Fruit fly (Drosophila melanogaster) whole organism, prepupa: ENCODE measurements around the gene CG1738.

ENCODE experiments used
- CG10631 ChIP-seq: fragments of 200-800 bp; sonication (Bioruptor generic); optimal IDR thresholded peaks from 2 replicates; lab custom pipeline; 2016; ENCODE audit warnings: missing biosample characterization, missing genetic modification characterization
- CG11762 ChIP-seq: fragments of 200-800 bp; sonication (Bioruptor generic); optimal IDR thresholded peaks from 3 replicates; lab custom pipeline; 2016; ENCODE audit warnings: missing biosample characterization, missing genetic modification characterization; ENCODE audit not compliant: insufficient read depth
- CG15336 ChIP-seq: fragments of 200-800 bp; sonication (Bioruptor generic); IDR thresholded peaks from 2 replicates; pipeline ENCODE4 v1.3.6; 2022; ENCODE audit warnings: missing biosample characterization, missing genetic modification characterization
- CG16779 ChIP-seq: fragments of 200-800 bp; sonication (Bioruptor generic); optimal IDR thresholded peaks from 3 replicates; lab custom pipeline; 2017; ENCODE audit warnings: missing biosample characterization, mild to moderate bottlenecking, missing genetic modification characterization
- CG31627 ChIP-seq: fragments of 200-800 bp; sonication (Bioruptor generic); optimal IDR thresholded peaks from 3 replicates; lab custom pipeline; 2016; ENCODE audit warnings: missing biosample characterization, missing genetic modification characterization
- CG4318 ChIP-seq: fragments of 200-800 bp; sonication (Bioruptor generic); optimal IDR thresholded peaks from 3 replicates; lab custom pipeline; 2017; ENCODE audit warnings: missing biosample characterization, mild to moderate bottlenecking, missing genetic modification characterization
- CG8632 ChIP-seq: fragments of 200-800 bp; sonication (Bioruptor generic); optimal IDR thresholded peaks from 3 replicates; lab custom pipeline; 2016; ENCODE audit warnings: missing biosample characterization, missing genetic modification characterization
- Eip78C ChIP-seq: fragments of 200-800 bp; sonication (Bioruptor generic); peaks from one replicate; lab custom pipeline; 2016; ENCODE audit warnings: missing biosample characterization, missing genetic modification characterization
- Met ChIP-seq: fragments of 200-800 bp; sonication (Bioruptor generic); optimal IDR thresholded peaks from 3 replicates; lab custom pipeline; 2016; ENCODE audit warnings: missing biosample characterization, missing genetic modification characterization
- Sox102F ChIP-seq: fragments of 200-800 bp; sonication (Bioruptor generic); optimal IDR thresholded peaks from 2 replicates; lab custom pipeline; 2016; ENCODE audit warnings: missing biosample characterization, mild to moderate bottlenecking, missing genetic modification characterization
- Sox14 ChIP-seq: fragments of 200-800 bp; sonication (Bioruptor generic); optimal IDR thresholded peaks from 3 replicates; lab custom pipeline; 2016; ENCODE audit warnings: missing biosample characterization, missing genetic modification characterization
- cyc ChIP-seq: fragments of 200-800 bp; sonication (Bioruptor generic); optimal IDR thresholded peaks from 3 replicates; lab custom pipeline; 2016; ENCODE audit warnings: missing biosample characterization, missing genetic modification characterization
- esn ChIP-seq: fragments of 200-800 bp; sonication (Bioruptor generic); optimal IDR thresholded peaks from 2 replicates; lab custom pipeline; 2016; ENCODE audit warnings: missing biosample characterization, mild to moderate bottlenecking, missing genetic modification characterization, moderate library complexity
- fkh ChIP-seq: fragments of 200-800 bp; sonication (Bioruptor generic); optimal IDR thresholded peaks from 3 replicates; lab custom pipeline; 2017; ENCODE audit warnings: missing biosample characterization, mild to moderate bottlenecking, missing genetic modification characterization, moderate library complexity
- topi ChIP-seq: fragments of 200-800 bp; sonication (Bioruptor generic); optimal IDR thresholded peaks from 3 replicates; lab custom pipeline; 2016; ENCODE audit warnings: missing biosample characterization, missing genetic modification characterization
- vri ChIP-seq: fragments of 200-800 bp; sonication (Bioruptor generic); optimal IDR thresholded peaks from 3 replicates; lab custom pipeline; 2016; ENCODE audit warnings: missing biosample characterization, mild to moderate bottlenecking, missing genetic modification characterization

The CG1738 gene

DNA sequence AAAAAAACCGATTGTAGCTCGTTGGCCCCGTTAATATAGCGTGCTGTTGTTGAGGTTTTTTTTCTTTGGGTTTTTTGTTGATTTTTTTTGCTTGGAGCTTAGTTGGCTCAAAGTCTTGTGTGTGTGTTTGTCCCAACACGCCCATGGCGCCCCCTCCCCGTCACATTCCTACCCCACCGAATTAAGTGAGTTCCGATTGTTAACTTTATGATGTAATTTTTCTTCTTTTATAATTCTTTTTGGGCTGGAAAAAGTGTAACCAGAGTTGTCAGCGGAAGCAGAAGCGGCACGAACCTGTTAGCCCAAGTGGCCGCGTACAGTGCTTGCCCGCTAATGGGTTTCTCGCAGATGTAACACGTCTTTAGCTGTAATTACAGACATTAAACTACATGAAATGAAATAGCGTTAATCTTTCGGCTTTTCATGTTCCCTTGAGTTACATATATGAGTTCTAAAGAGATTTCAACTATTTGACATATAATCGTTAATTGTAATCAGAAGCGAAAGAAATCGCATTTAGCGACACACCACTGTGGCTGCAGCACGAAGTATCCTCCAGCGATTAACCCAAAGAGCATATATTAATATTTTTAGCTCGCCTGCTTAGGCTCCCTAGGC lies 44.3 kb downstream of the CG1738 start:
- TF ChIP-seq cyc (GFP tag; lab: Kevin White, UChicago): peak; percentile 16
- TF ChIP-seq esn (GFP tag; lab: Kevin White, UChicago): peak; percentile 23
- no peak for TF ChIP-seq Met (GFP tag; lab: Kevin White, UChicago)
- TF ChIP-seq fkh (GFP tag; lab: Kevin White, UChicago): peak; percentile 18
- no peak for TF ChIP-seq Sox102F (GFP tag; lab: Kevin White, UChicago)
- TF ChIP-seq CG15336 (GFP tag; lab: Robert Waterston, UW): 0 out of 2 replicates have a peak, but pooled peaks have one; percentile 6
- no peak for TF ChIP-seq vri
- TF ChIP-seq Sox14 (GFP tag; lab: Kevin White, UChicago): no peak
- peak; percentile 22 for TF ChIP-seq CG31627 (GFP tag; lab: Kevin White, UChicago)
- TF ChIP-seq Eip78C: peak; percentile 63
- no peak for TF ChIP-seq CG16779
- peak; percentile 9 for TF ChIP-seq CG10631 (GFP tag; lab: Kevin White, UChicago)
- TF ChIP-seq CG11762: no peak
- TF ChIP-seq topi (GFP tag; lab: Kevin White, UChicago): no peak
- TF ChIP-seq CG8632 (GFP tag; lab: Kevin White, UChicago): no peak
- no peak for TF ChIP-seq CG4318 (GFP tag; lab: Kevin White, UChicago)
